Worm (Caenorhabditis elegans): ENCODE data around the gene srh-104.

- TF ChIP-seq skn-1 (tag; optimal IDR thresholded peaks at IDR 0.05) = no peak
- no peak for TF ChIP-seq zip-11 (GFP tag; IDR thresholded peaks at IDR 0.05)
- TF ChIP-seq unc-130 (GFP tag; optimal IDR thresholded peaks at IDR 0.05) = no peak
- no peak for TF ChIP-seq nhr-76 (tag; optimal IDR thresholded peaks at IDR 0.05)
- no peak for TF ChIP-seq ceh-20 (GFP tag; IDR thresholded peaks at IDR 0.05)
- no peak for TF ChIP-seq dve-1 (tag; optimal IDR thresholded peaks at IDR 0.05; ENCODE audit: insufficient read depth)
These were observed 17.4 kb downstream of the srh-104 start, which contains the start of gene F11A5.13 for ce11 chrV:16226581-16226980.

All from whole organism, L4 larva.